Worm (Caenorhabditis elegans) whole organism, young adult: ENCODE measurements around the gene dpy-10.

ENCODE experiments used
- B0019.2 ChIP-seq: fragments of 200-800 bp; sonication (Bioruptor generic); conservative IDR thresholded peaks from 2 replicates; pipeline ENCODE4 v1.3.6; 2022; ENCODE audit warnings: missing genetic modification reagents, missing genetic modification characterization, missing compliant biosample characterization
- B0261.1 ChIP-seq: sonication (generic microtip); optimal IDR thresholded peaks from 2 replicates; lab custom pipeline; 2016; ENCODE audit warnings: mild to moderate bottlenecking, missing genetic modification characterization, moderate library complexity, missing compliant biosample characterization
- B0336.3 ChIP-seq: fragments of 200-800 bp; sonication (Bioruptor generic); IDR thresholded peaks from 2 replicates; pipeline ENCODE4 v1.3.6; 2022; ENCODE audit warnings: missing genetic modification characterization, missing compliant biosample characterization
- C06A6.2 ChIP-seq: fragments of 200-800 bp; sonication (Bioruptor generic); conservative IDR thresholded peaks from 2 replicates; pipeline ENCODE4 v1.3.6; 2022; ENCODE audit warnings: missing genetic modification characterization, missing compliant biosample characterization
- C17E4.6 ChIP-seq: fragments of 200-800 bp; sonication (Bioruptor generic); IDR thresholded peaks from 2 replicates; pipeline ENCODE4 v1.3.6; 2022; ENCODE audit warnings: missing genetic modification reagents, missing genetic modification characterization, missing compliant biosample characterization
- F33H1.4 ChIP-seq: fragments of 200-800 bp; sonication (Bioruptor generic); IDR thresholded peaks from 2 replicates; pipeline ENCODE4 v1.3.6; 2022; ENCODE audit warnings: missing genetic modification reagents, missing genetic modification characterization, missing compliant biosample characterization
- Y56A3A.18 ChIP-seq: fragments of 200-800 bp; sonication (Bioruptor generic); IDR thresholded peaks from 2 replicates; pipeline ENCODE4 v1.3.6; 2022; ENCODE audit warnings: missing genetic modification reagents, missing genetic modification characterization, missing compliant biosample characterization
- Y95B8A.8 ChIP-seq: fragments of 200-800 bp; sonication (Bioruptor generic); IDR thresholded peaks from 2 replicates; pipeline ENCODE4 v1.3.6; 2022; ENCODE audit warnings: missing genetic modification reagents, missing genetic modification characterization, missing compliant biosample characterization
- akir-1 ChIP-seq: fragments of 200-800 bp; sonication (Bioruptor generic); optimal IDR thresholded peaks from 2 replicates; lab custom pipeline; 2018; ENCODE audit warnings: mild to moderate bottlenecking, missing genetic modification characterization, moderate library complexity, missing compliant biosample characterization
- atf-7 ChIP-seq: sonication (generic microtip); optimal IDR thresholded peaks from 2 replicates; lab custom pipeline; 2017; ENCODE audit warnings: mild to moderate bottlenecking, missing genetic modification characterization, missing compliant biosample characterization
- athp-1 ChIP-seq: sonication (generic microtip); optimal IDR thresholded peaks from 2 replicates; lab custom pipeline; 2017; ENCODE audit warnings: mild to moderate bottlenecking, missing genetic modification characterization, missing compliant biosample characterization
- attf-5 ChIP-seq: fragments of 200-800 bp; sonication (Bioruptor generic); optimal IDR thresholded peaks from 2 replicates; lab custom pipeline; 2018; ENCODE audit warnings: mild to moderate bottlenecking, missing genetic modification characterization, missing compliant biosample characterization
- chd-7 ChIP-seq: sonication (generic microtip); optimal IDR thresholded peaks from 2 replicates; lab custom pipeline; 2016; ENCODE audit warnings: mild to moderate bottlenecking, missing genetic modification characterization, moderate library complexity, missing compliant biosample characterization
- dox-1 ChIP-seq: fragments of 200-800 bp; sonication (Bioruptor generic); IDR thresholded peaks from 2 replicates; pipeline ENCODE4 v1.3.6; 2022; ENCODE audit warnings: missing genetic modification reagents, missing genetic modification characterization, missing compliant biosample characterization
- dpl-1 ChIP-seq: fragments of 150-350 bp; optimal IDR thresholded peaks from 2 replicates; lab custom pipeline; 2014; ENCODE audit warnings: missing biosample characterization, missing genetic modification reagents, missing genetic modification characterization
- egl-18 ChIP-seq: fragments of 200-800 bp; sonication (Bioruptor generic); IDR thresholded peaks from 2 replicates; pipeline ENCODE4 v1.3.6; 2022; ENCODE audit warnings: missing genetic modification reagents, missing genetic modification characterization, missing compliant biosample characterization
- egl-44 ChIP-seq: fragments of 200-800 bp; sonication (Bioruptor generic); IDR thresholded peaks from 2 replicates; pipeline ENCODE4 v1.3.6; 2022; ENCODE audit warnings: missing genetic modification reagents, missing genetic modification characterization, missing compliant biosample characterization
- egrh-3 ChIP-seq: fragments of 200-800 bp; sonication (Bioruptor generic); IDR thresholded peaks from 2 replicates; pipeline ENCODE4 v1.3.6; 2022; ENCODE audit warnings: missing genetic modification reagents, missing genetic modification characterization, missing compliant biosample characterization
- ets-4 ChIP-seq: fragments of 200-800 bp; sonication (Bioruptor generic); optimal IDR thresholded peaks from 2 replicates; lab custom pipeline; 2018; ENCODE audit warnings: mild to moderate bottlenecking, missing genetic modification characterization, missing compliant biosample characterization
- hlh-26 ChIP-seq: fragments of 200-800 bp; sonication (Bioruptor generic); conservative IDR thresholded peaks from 2 replicates; pipeline ENCODE4 v1.3.6; 2022; ENCODE audit warnings: missing genetic modification reagents, missing genetic modification characterization, missing compliant biosample characterization
- hmg-1.2 ChIP-seq: fragments of 200-800 bp; sonication (Bioruptor generic); IDR thresholded peaks from 2 replicates; pipeline ENCODE4 v1.3.6; 2022; ENCODE audit warnings: missing genetic modification reagents, missing genetic modification characterization, missing compliant biosample characterization
- lag-1 ChIP-seq: fragments of 200-800 bp; sonication (Bioruptor generic); IDR thresholded peaks from 2 replicates; pipeline ENCODE4 v1.3.6; 2022; ENCODE audit warnings: missing genetic modification reagents, missing genetic modification characterization, missing compliant biosample characterization
- let-526 ChIP-seq: fragments of 200-800 bp; sonication (Bioruptor generic); IDR thresholded peaks from 2 replicates; pipeline ENCODE4 v1.3.6; 2022; ENCODE audit warnings: missing genetic modification reagents, missing genetic modification characterization, missing compliant biosample characterization
- let-607 ChIP-seq, 2 experiments: fragments of 200-800 bp in 1 of 2; sonication (Bioruptor generic) in 1 of 2; sonication (generic microtip) in 1 of 2; optimal IDR thresholded peaks; 2 replicates each; lab custom pipeline; 2016 to 2018; ENCODE audit warnings: mild to moderate bottlenecking in 2 of 2, missing compliant biosample characterization in 2 of 2, missing genetic modification characterization in 2 of 2, moderate library complexity in 2 of 2, missing genotype in 1 of 2
- lin-26 ChIP-seq: fragments of 200-800 bp; sonication (Bioruptor generic); IDR thresholded peaks from 2 replicates; pipeline ENCODE4 v1.3.6; 2022; ENCODE audit warnings: missing genetic modification reagents, missing genetic modification characterization, missing compliant biosample characterization
- lin-35 ChIP-seq, 3 experiments: fragments of 150-350 bp in 2 of 3; sonication (generic microtip) in 1 of 3; optimal IDR thresholded peaks; 2 replicates each; lab custom pipeline; 2014 to 2018; ENCODE audit warnings: missing biosample characterization in 3 of 3, missing genetic modification characterization in 3 of 3, missing genetic modification reagents in 3 of 3
- lin-40 ChIP-seq: sonication (generic microtip); optimal IDR thresholded peaks from 2 replicates; lab custom pipeline; 2016; ENCODE audit warnings: missing genetic modification characterization, mild to moderate bottlenecking, missing compliant biosample characterization, missing genotype, missing genetic modification reagents
- lin-54 ChIP-seq: fragments of 200-800 bp; sonication (Bioruptor generic); optimal IDR thresholded peaks from 2 replicates; lab custom pipeline; 2018; ENCODE audit warnings: mild to moderate bottlenecking, missing genetic modification characterization, missing compliant biosample characterization
- madf-3 ChIP-seq: fragments of 200-800 bp; sonication (Bioruptor generic); IDR thresholded peaks from 2 replicates; pipeline ENCODE4 v1.3.6; 2022; ENCODE audit warnings: missing genetic modification reagents, missing genetic modification characterization, missing compliant biosample characterization
- nhr-80 ChIP-seq: sonication (generic microtip); optimal IDR thresholded peaks from 2 replicates; lab custom pipeline; 2016; ENCODE audit warnings: missing genetic modification characterization, missing compliant biosample characterization
- pha-4 ChIP-seq: fragments of 150-350 bp; sonication (generic microtip); optimal IDR thresholded peaks from 2 replicates; lab custom pipeline; 2014; ENCODE audit warnings: missing biosample characterization, missing genetic modification reagents, missing genetic modification characterization
- rpc-1 ChIP-seq, 2 experiments: fragments of 150-350 bp in 1 of 2; sonication (generic microtip) in 1 of 2; optimal IDR thresholded peaks; 2 replicates each; lab custom pipeline; 2014 to 2018; ENCODE audit warnings: missing biosample characterization in 1 of 2, missing genetic modification characterization in 1 of 2, missing genetic modification reagents in 1 of 2, missing genotype in 1 of 2
- snpc-4 ChIP-seq, 5 experiments: fragments of 150-350 bp in 1 of 5; sonication (generic microtip) in 4 of 5; optimal IDR thresholded peaks; 2 replicates each; lab custom pipeline; 2014 to 2018; ENCODE audit warnings: missing genetic modification characterization in 5 of 5, missing biosample characterization in 3 of 5, antibody characterized with exemption in 2 of 5, mild to moderate bottlenecking in 2 of 5, missing compliant biosample characterization in 2 of 5, missing genotype in 2 of 5, moderate library complexity in 2 of 5, missing genetic modification reagents in 1 of 5
- somi-1 ChIP-seq: fragments of 200-800 bp; sonication (Bioruptor generic); optimal IDR thresholded peaks from 2 replicates; lab custom pipeline; 2018; ENCODE audit warnings: mild to moderate bottlenecking, missing genetic modification characterization, missing compliant biosample characterization
- xnd-1 ChIP-seq: sonication (generic microtip); optimal IDR thresholded peaks from 2 replicates; lab custom pipeline; 2016; ENCODE audit warnings: missing genotype, missing genetic modification reagents, missing genetic modification characterization, missing compliant biosample characterization
- zfh-2 ChIP-seq: fragments of 200-800 bp; sonication (Bioruptor generic); conservative IDR thresholded peaks from 2 replicates; pipeline ENCODE4 v1.3.6; 2022; ENCODE audit warnings: missing genetic modification reagents, missing genetic modification characterization, missing compliant biosample characterization
- ztf-22 ChIP-seq: fragments of 200-800 bp; sonication (Bioruptor generic); optimal IDR thresholded peaks from 2 replicates; lab custom pipeline; 2018; ENCODE audit warnings: mild to moderate bottlenecking, missing genetic modification characterization, moderate library complexity, missing compliant biosample characterization
- ztf-3 ChIP-seq: fragments of 200-800 bp; sonication (Bioruptor generic); optimal IDR thresholded peaks from 2 replicates; lab custom pipeline; 2018; ENCODE audit warnings: mild to moderate bottlenecking, missing genetic modification characterization, missing compliant biosample characterization

The dpy-10 gene

ce11 chrII:6701497-6701896 is 10.5 kb downstream of the dpy-10 start, which contains the start of gene C18H9.6:
TSS of gene C18H9.6 (minus strand) at chrII:6701625.
- TF ChIP-seq let-526 (GFP tag; lab: Robert Waterston, UW) (no peak), C17E4.6 (GFP tag; lab: Robert Waterston, UW) (no peak), nhr-80 (tag; lab: Kevin White, UChicago) (peak; percentile 86), ets-4 (GFP tag; lab: Kevin White, UChicago) (peak; percentile 19), ztf-22 (GFP tag; lab: Kevin White, UChicago) (peak; percentile 30), atf-7 (tag; lab: Kevin White, UChicago) (peak; percentile 30)

- no peak for TF ChIP-seq athp-1 (tag; lab: Kevin White, UChicago)
- no peak for TF ChIP-seq zfh-2 (GFP tag; lab: Robert Waterston, UW)
- TF ChIP-seq lag-1 = no peak
- TF ChIP-seq rpc-1 (optimal IDR thresholded peaks at IDR 0.05; lab: Kevin White, UChicago) = no peak
- no peak for TF ChIP-seq rpc-1 (tag; optimal IDR thresholded peaks at IDR 0.05; lab: Kevin White, UChicago)
- TF ChIP-seq lin-54 (GFP tag; lab: Kevin White, UChicago) = no peak
- TF ChIP-seq egl-18 (GFP tag; lab: Robert Waterston, UW) = no peak
- no peak for TF ChIP-seq pha-4
- TF ChIP-seq egrh-3 (GFP tag; lab: Robert Waterston, UW) = no peak
- no peak for TF ChIP-seq Y95B8A.8 (GFP tag; lab: Robert Waterston, UW)
- TF ChIP-seq lin-35 (GFP tag; optimal IDR thresholded peaks at IDR 0.05; lab: Kevin White, UChicago) = no peak
- no peak for TF ChIP-seq C06A6.2 (GFP tag; lab: Robert Waterston, UW)
- TF ChIP-seq ets-4 (GFP tag; lab: Kevin White, UChicago) = no peak
- TF ChIP-seq hmg-1.2 (GFP tag; lab: Robert Waterston, UW) = no peak
- no peak for TF ChIP-seq F33H1.4 (GFP tag; lab: Robert Waterston, UW)
- TF ChIP-seq chd-7 (tag; lab: Kevin White, UChicago) = no peak
- no peak for TF ChIP-seq attf-5 (GFP tag; lab: Kevin White, UChicago)
- TF ChIP-seq akir-1 (GFP tag; lab: Kevin White, UChicago) = no peak
- TF ChIP-seq lin-26 (GFP tag; lab: Robert Waterston, UW) = no peak
- TF ChIP-seq madf-3 (GFP tag; lab: Robert Waterston, UW) = no peak
Observed at ce11 chrII:6698784-6699183, 13.2 kb downstream of the dpy-10 start, which contains the start of gene C18H9.1. TSS of gene C18H9.1 (plus strand) at chrII:6699084.

- TF ChIP-seq hlh-26 (GFP tag; lab: Robert Waterston, UW) (no peak), B0261.1 (no peak), B0019.2 (no peak), nhr-80 (tag; lab: Kevin White, UChicago) (no peak), Y56A3A.18 (GFP tag; lab: Robert Waterston, UW) (no peak), athp-1 (tag; lab: Kevin White, UChicago) (no peak), somi-1 (GFP tag; lab: Kevin White, UChicago) (no peak), xnd-1 (tag; lab: Kevin White, UChicago) (no peak), egl-44 (no peak), Y95B8A.8 (GFP tag; lab: Robert Waterston, UW) (no peak), let-607 (tag; optimal IDR thresholded peaks at IDR 0.05; lab: Kevin White, UChicago) (no peak), dox-1 (GFP tag; lab: Robert Waterston, UW) (no peak), B0336.3 (GFP tag; lab: Robert Waterston, UW) (no peak), dpl-1 (GFP tag; lab: Kevin White, UChicago) (no peak), lin-40 (tag; lab: Kevin White, UChicago) (no peak), snpc-4 (GFP tag; optimal IDR thresholded peaks at IDR 0.05; lab: Kevin White, UChicago) (no peak), snpc-4 (tag; optimal IDR thresholded peaks at IDR 0.05; lab: Kevin White, UChicago) (no peak), ztf-3 (no peak), atf-7 (tag; lab: Kevin White, UChicago) (no peak), egrh-3 (GFP tag; lab: Robert Waterston, UW) (no peak)
- TF ChIP-seq, all 124 proteins: peak for 0
Observed at ce11 chrII:6695388-6695787, 16.6 kb downstream of the dpy-10 start, which contains the start of gene C18H9.5. TSS of gene C18H9.5 (minus strand) at chrII:6695566.
